Worm (Caenorhabditis elegans): ENCODE measurements around the gene hach-1.
A peak's percentile ranks its signal among the peaks of the same experiment; 100 is the strongest.

The hach-1 gene

ce11 chrIII:5543050-5543449, 12.2 kb upstream of the hach-1 start, which contains the start of gene D1044.6:
TSS of gene D1044.6 (minus strand) at chrIII:5543177.
- TF ChIP-seq ztf-29 (GFP tag; IDR thresholded peaks at IDR 0.05), result no peak
- TF ChIP-seq ztf-23 (GFP tag; IDR thresholded peaks at IDR 0.05), result no peak
- no peak for TF ChIP-seq flt-1 (GFP tag; IDR thresholded peaks at IDR 0.05)
- no peak for TF ChIP-seq ref-1 (GFP tag; conservative IDR thresholded peaks at IDR 0.05)
- TF ChIP-seq med-1 (GFP tag; optimal IDR thresholded peaks at IDR 0.05; ENCODE audit: insufficient read depth), result no peak
- TF ChIP-seq klf-2 (GFP tag; conservative IDR thresholded peaks at IDR 0.05), result no peak
- no peak for TF ChIP-seq cog-1 (tag; optimal IDR thresholded peaks at IDR 0.05)

- no peak for TF ChIP-seq flt-1 (GFP tag; IDR thresholded peaks at IDR 0.05)
- TF ChIP-seq cog-1 (tag; optimal IDR thresholded peaks at IDR 0.05), result no peak
Measured at ce11 chrIII:5543727-5544345, 11.4 kb upstream of the hach-1 start, which contains the start of gene D1044.1. TSS of gene D1044.1 (plus strand) at chrIII:5544295.

ce11 chrIII:5546309-5546708, 8.9 kb upstream of the hach-1 start:
- no peak for TF ChIP-seq med-1 (GFP tag; optimal IDR thresholded peaks at IDR 0.05; ENCODE audit: insufficient read depth)
- no peak for TF ChIP-seq tab-1 (GFP tag; IDR thresholded peaks at IDR 0.05)
- TF ChIP-seq T22C8.4 (GFP tag; IDR thresholded peaks at IDR 0.05), result no peak
- no peak for TF ChIP-seq ztf-29 (GFP tag; IDR thresholded peaks at IDR 0.05)
- no peak for TF ChIP-seq cog-1 (tag; optimal IDR thresholded peaks at IDR 0.05)

DNA sequence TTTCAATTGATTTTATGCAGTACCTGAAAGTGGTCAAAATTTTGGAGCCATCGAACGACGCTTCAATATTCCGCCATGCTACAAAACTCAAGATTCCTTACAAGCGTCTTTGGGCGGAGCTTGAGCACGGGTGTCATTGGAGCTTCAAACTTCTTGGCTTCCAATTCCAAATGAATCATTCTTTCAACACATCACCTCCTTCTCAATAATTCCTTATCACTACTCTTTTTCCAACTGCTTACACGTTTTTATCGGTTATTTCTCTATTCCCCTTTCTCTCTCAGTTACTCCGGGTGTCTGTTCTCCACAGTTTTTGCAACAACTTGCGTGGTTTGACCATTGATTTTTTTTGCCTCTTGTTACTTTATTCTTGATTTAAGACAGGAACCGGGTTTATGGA, 8.5 kb upstream of the hach-1 start, which contains the start of gene F09F7.5:
F09F7.5 (plus strand) TSS at position 258 of the 400 bp plus-strand sequence.
- TF ChIP-seq T22C8.4 (GFP tag; IDR thresholded peaks at IDR 0.05) (no peak), ztf-23 (GFP tag; IDR thresholded peaks at IDR 0.05) (no peak), flt-1 (GFP tag; IDR thresholded peaks at IDR 0.05) (no peak), med-1 (GFP tag; optimal IDR thresholded peaks at IDR 0.05; ENCODE audit: insufficient read depth) (no peak), ztf-29 (GFP tag; IDR thresholded peaks at IDR 0.05) (no peak), cog-1 (tag; optimal IDR thresholded peaks at IDR 0.05) (no peak), ref-1 (GFP tag; conservative IDR thresholded peaks at IDR 0.05) (no peak), klf-2 (GFP tag; conservative IDR thresholded peaks at IDR 0.05) (no peak), tab-1 (GFP tag; IDR thresholded peaks at IDR 0.05) (no peak)

DNA sequence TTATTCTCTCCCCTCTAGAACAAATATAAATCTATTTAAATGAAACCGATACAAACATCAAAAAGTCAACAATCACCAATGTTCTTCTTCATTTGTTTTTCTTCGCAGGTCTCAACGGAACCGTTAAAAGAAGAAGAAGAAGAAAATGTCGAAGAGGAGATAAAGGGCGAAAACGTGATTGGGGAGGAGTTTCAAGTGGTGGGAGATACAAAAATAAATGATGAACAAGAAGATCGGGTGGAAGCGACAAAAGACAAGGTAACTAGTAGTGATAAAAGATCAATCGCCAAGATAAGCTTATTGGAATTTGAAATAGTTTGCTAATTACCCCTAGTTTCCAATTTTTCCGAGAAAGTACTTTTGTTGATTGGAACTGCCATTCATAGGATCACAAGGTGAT, 5.1 kb upstream of the hach-1 start:
- TF ChIP-seq flt-1 (GFP tag; IDR thresholded peaks at IDR 0.05), result no peak
- no peak for TF ChIP-seq ztf-23 (GFP tag; IDR thresholded peaks at IDR 0.05)
- no peak for TF ChIP-seq ref-1 (GFP tag; conservative IDR thresholded peaks at IDR 0.05)
- TF ChIP-seq med-1 (GFP tag; optimal IDR thresholded peaks at IDR 0.05; ENCODE audit: insufficient read depth), result no peak
- TF ChIP-seq klf-2 (GFP tag; conservative IDR thresholded peaks at IDR 0.05), result no peak
- no peak for TF ChIP-seq T22C8.4 (GFP tag; IDR thresholded peaks at IDR 0.05)
- TF ChIP-seq ztf-29 (GFP tag; IDR thresholded peaks at IDR 0.05), result no peak
- no peak for TF ChIP-seq cog-1 (tag; optimal IDR thresholded peaks at IDR 0.05)
- no peak for TF ChIP-seq tab-1 (GFP tag; IDR thresholded peaks at IDR 0.05)

DNA sequence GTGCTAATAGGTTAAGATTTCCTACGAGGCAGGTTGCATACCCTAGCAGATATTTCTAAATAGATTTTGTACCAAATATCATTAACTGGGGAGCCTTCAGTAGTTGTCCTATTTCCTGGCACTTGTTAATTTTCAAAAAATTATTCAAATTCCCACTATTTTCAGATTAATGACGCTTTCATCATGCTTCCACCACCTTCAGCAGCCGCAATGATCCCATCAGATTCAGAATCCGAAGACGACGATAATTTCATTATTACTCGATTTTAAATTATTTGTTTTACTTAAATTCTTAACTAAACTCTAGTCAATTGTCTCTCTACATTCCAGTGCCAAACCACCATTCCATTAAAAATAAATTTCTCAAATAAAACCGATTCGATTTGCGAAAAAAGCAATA, 4.4 kb upstream of the hach-1 start:
- TF ChIP-seq tab-1 (GFP tag; IDR thresholded peaks at IDR 0.05), result no peak
- TF ChIP-seq flt-1 (GFP tag; IDR thresholded peaks at IDR 0.05), result no peak
- TF ChIP-seq ztf-23 (GFP tag; IDR thresholded peaks at IDR 0.05), result no peak
- TF ChIP-seq med-1 (GFP tag; optimal IDR thresholded peaks at IDR 0.05; ENCODE audit: insufficient read depth), result no peak
- TF ChIP-seq ztf-29 (GFP tag; IDR thresholded peaks at IDR 0.05), result no peak
- TF ChIP-seq cog-1 (tag; optimal IDR thresholded peaks at IDR 0.05), result no peak
- TF ChIP-seq klf-2 (GFP tag; conservative IDR thresholded peaks at IDR 0.05), result no peak
- TF ChIP-seq T22C8.4 (GFP tag; IDR thresholded peaks at IDR 0.05), result no peak
- no peak for TF ChIP-seq ref-1 (GFP tag; conservative IDR thresholded peaks at IDR 0.05)

DNA sequence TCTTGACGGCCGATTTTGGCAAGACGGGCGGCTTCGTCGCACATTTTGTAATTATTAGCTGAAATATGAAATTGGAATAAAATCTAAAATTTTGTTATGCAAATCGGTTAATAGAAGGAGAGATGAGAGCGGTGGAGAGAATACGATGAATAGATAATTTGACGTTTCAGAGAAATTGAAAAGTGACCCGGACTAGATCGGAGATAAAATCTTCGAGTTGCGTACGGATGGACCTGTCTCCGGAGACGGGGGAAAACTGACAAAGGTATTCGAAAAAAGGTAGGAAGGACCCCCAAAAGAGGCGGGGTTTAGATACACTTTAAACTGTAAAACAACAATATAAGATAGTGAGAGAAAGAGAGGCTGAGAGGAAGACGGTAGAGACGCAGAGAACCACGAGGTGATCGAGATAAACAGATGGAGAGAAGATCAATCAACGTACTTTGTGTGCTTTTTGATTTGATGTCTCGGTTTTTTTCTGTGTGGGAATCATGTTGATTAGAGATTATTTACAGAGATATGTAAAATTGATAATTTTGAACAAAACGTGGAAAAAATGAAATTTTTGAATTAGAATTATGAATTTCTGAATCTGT, 3.1 kb upstream of the hach-1 start, which contains the start of gene F09F7.6:
F09F7.6 (minus strand) TSS at position 64 of the 596 bp plus-strand sequence.
- no peak for TF ChIP-seq med-1 (GFP tag; optimal IDR thresholded peaks at IDR 0.05; ENCODE audit: insufficient read depth)
- no peak for TF ChIP-seq klf-2 (GFP tag; conservative IDR thresholded peaks at IDR 0.05)
- TF ChIP-seq ref-1 (GFP tag; conservative IDR thresholded peaks at IDR 0.05), result no peak
- TF ChIP-seq flt-1 (GFP tag; IDR thresholded peaks at IDR 0.05), result 0 out of 2 replicates have a peak, but pooled peaks have one; percentile 31
- no peak for TF ChIP-seq tab-1 (GFP tag; IDR thresholded peaks at IDR 0.05)

DNA sequence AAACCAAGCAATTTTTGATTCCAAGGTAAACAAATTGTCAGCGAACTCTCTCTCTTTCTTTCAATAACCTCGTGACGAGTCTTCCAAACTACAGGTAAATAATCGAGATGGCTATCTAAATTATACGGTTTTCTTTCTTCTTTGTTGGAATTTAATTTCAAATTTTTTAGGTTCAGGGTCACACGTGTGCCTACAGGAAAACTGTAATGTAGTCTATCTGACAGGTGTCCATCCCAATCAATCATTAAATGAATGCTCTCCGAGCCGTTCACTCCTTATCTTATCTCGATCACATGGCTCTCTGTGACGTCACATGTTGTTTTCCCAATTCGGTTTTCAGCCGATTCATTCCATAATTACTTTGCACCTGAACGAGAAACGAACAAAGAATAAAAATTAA, 2.2 kb upstream of the hach-1 start:
- TF ChIP-seq ztf-29 (GFP tag; IDR thresholded peaks at IDR 0.05), result no peak
- TF ChIP-seq ref-1 (GFP tag; conservative IDR thresholded peaks at IDR 0.05), result no peak
- TF ChIP-seq med-1 (GFP tag; optimal IDR thresholded peaks at IDR 0.05; ENCODE audit: insufficient read depth), result no peak
- TF ChIP-seq cog-1 (tag; optimal IDR thresholded peaks at IDR 0.05), result no peak
- no peak for TF ChIP-seq ztf-23 (GFP tag; IDR thresholded peaks at IDR 0.05)

DNA sequence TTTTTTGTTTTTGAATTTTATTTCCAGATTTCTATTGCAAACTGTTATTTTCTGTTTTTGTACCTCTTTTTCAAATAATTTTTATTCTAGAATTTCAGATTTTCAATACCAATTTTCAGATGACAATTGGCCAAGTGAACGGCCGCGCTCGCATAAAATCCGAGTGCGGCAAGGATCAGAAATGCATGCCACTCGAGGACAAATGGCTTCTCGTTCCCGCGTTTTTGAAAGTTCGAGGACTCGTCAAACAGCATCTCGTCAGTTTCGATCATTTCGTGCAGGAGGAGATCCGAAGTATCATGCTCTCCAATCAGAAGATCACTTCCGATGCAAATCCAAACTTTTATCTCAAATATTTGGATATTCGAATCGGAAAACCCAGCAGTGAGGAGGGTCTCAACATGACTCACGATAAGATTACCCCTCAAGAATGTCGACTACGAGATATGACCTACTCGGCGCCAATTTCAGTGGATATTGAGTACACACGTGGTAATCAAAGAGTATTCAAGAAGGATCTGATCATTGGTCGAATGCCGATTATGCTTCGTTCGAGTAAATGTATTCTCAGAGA, 2.1 kb downstream of the hach-1 start, which contains the start of gene rpc-2:
rpc-2 (plus strand) TSS at position 120 of the 574 bp plus-strand sequence.
- no peak for TF ChIP-seq T22C8.4 (GFP tag; IDR thresholded peaks at IDR 0.05)
- no peak for TF ChIP-seq cog-1 (tag; optimal IDR thresholded peaks at IDR 0.05)
- no peak for TF ChIP-seq ztf-29 (GFP tag; IDR thresholded peaks at IDR 0.05)
- no peak for TF ChIP-seq tab-1 (GFP tag; IDR thresholded peaks at IDR 0.05)
- no peak for TF ChIP-seq flt-1 (GFP tag; IDR thresholded peaks at IDR 0.05)
- TF ChIP-seq klf-2 (GFP tag; conservative IDR thresholded peaks at IDR 0.05), result no peak
- no peak for TF ChIP-seq ref-1 (GFP tag; conservative IDR thresholded peaks at IDR 0.05)
- TF ChIP-seq med-1 (GFP tag; optimal IDR thresholded peaks at IDR 0.05; ENCODE audit: insufficient read depth), result no peak
- no peak for TF ChIP-seq ztf-23 (GFP tag; IDR thresholded peaks at IDR 0.05)

DNA sequence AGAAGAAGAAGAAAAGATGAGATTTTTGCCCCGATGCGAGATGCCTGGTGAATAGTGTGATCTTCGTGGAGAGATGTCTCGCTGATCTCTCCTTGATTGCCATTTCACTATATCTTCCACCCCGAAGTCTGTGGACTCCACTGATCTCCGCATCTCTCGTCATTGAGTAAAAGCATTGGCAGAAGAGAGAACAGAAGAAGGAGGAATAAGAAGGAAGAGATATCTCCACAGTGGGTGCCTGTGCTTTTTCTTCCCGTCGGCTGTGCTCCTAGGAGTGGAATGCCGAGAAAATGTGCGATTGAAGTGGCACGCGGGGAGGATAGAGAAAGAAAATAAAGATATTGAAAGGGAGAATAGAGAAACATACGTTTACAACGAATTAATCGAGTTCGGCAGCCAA, 8.4 kb downstream of the hach-1 start:
- TF ChIP-seq flt-1 (GFP tag; IDR thresholded peaks at IDR 0.05) (no peak), med-1 (GFP tag; optimal IDR thresholded peaks at IDR 0.05; ENCODE audit: insufficient read depth) (no peak), ztf-23 (GFP tag; IDR thresholded peaks at IDR 0.05) (no peak), ref-1 (GFP tag; conservative IDR thresholded peaks at IDR 0.05) (no peak)
